Fruit fly (Drosophila melanogaster) Kc167 (cell line): ENCODE measurements around the gene glob3.

Experiments
- Myc ChIP-seq: fragments of >200 bp; optimal IDR thresholded peaks from 2 replicates; lab custom pipeline; 2017; ENCODE audit warnings: missing external identifiers
- Sin3A ChIP-seq: fragments of >200 bp; optimal IDR thresholded peaks from 2 replicates; lab custom pipeline; 2018; ENCODE audit warnings: missing external identifiers
- h ChIP-seq: fragments of >200 bp; optimal IDR thresholded peaks from 3 replicates; lab custom pipeline; 2018; ENCODE audit warnings: missing external identifiers
- insv ChIP-seq: fragments of >200 bp; optimal IDR thresholded peaks from 3 replicates; lab custom pipeline; 2018; ENCODE audit warnings: missing external identifiers
- psq ChIP-seq: fragments of >200 bp; optimal IDR thresholded peaks from 2 replicates; lab custom pipeline; 2017; ENCODE audit warnings: missing external identifiers
- ttk ChIP-seq: sonication (Bioruptor generic); optimal IDR thresholded peaks from 2 replicates; lab custom pipeline; 2017; ENCODE audit warnings: missing external identifiers

Gene glob3

DNA sequence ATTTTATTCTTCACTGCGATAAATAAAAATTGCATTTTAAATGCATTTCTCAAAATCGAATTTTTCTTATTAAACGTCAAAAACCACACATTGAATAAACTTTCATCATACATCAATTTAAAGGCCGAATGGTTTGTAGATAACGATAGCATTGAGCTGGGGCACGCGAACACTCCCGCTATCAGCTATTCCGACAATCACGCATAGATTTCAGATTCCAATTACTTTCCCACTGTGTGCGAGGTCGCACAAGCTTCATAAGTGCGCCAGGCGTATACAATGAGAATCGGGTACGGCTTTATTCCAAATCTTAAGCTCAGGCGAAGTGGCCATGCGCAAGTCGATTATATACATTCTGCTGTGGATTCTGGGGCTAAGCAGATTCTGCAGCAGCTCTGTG, 8.1 kb upstream of the glob3 start, which contains the start of gene CG46303:
TSS of gene CG46303 (plus strand) at position 223 of the 400 bp plus-strand sequence.
- TF ChIP-seq insv (no peak), Myc (lab: Kevin White, UChicago) (no peak), ttk (lab: Kevin White, UChicago) (no peak), Sin3A (no peak), h (lab: Kevin White, UChicago) (no peak)

DNA sequence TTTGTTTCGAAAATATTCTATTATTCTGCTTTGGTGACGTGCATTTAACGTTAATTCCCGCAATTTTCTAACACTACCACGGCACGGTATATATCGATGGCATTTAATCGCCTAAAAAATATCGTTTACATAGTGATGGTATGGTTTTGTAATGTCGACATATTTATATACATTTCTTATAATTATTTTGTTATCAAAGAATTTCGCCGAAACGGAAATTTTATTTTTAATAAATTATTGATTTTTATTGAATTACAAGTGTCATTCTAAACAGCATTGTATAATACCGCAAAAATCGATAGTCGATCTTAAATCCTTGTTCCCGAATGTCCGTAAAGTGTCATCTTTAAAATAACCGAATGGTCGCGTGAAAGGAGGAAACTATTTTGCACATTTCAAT, 5.4 kb upstream of the glob3 start, which contains the start of the genes Sec20 and dgrn:
TSS of gene Sec20 (minus strand) at position 77 of the 400 bp plus-strand sequence.
TSS of gene dgrn (plus strand) at position 160 of the 400 bp plus-strand sequence.
- TF ChIP-seq insv (no peak), ttk (lab: Kevin White, UChicago) (no peak), h (lab: Kevin White, UChicago) (no peak), Sin3A (no peak), Myc (lab: Kevin White, UChicago) (no peak), psq (lab: Kevin White, UChicago) (no peak)

DNA sequence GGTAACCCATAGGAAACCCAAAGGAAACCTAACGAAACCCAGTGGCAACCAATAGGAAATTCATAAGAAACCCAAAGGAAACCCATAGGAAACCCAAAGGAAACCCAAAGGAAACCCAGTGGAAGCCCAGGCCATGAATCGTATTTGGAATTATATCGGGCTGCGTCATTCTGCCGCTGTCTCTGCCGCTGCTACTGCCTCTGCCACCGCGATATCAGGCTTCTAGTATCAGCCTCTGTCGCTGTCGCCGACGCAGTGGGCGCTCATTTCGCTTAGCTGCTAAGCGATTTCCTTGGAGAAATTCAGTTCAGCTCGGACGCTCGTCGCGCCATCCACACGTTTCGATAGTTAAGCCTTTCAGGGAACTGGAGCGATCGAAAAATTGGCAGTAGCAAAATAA, 1.5 kb downstream of the glob3 start, which contains the start of gene CG1208:
TSS of gene CG1208 (plus strand) at position 301 of the 400 bp plus-strand sequence.
- TF ChIP-seq insv (no peak), ttk (lab: Kevin White, UChicago) (no peak), h (lab: Kevin White, UChicago) (no peak), Myc (lab: Kevin White, UChicago) (no peak), psq (lab: Kevin White, UChicago) (no peak), Sin3A (no peak)

DNA sequence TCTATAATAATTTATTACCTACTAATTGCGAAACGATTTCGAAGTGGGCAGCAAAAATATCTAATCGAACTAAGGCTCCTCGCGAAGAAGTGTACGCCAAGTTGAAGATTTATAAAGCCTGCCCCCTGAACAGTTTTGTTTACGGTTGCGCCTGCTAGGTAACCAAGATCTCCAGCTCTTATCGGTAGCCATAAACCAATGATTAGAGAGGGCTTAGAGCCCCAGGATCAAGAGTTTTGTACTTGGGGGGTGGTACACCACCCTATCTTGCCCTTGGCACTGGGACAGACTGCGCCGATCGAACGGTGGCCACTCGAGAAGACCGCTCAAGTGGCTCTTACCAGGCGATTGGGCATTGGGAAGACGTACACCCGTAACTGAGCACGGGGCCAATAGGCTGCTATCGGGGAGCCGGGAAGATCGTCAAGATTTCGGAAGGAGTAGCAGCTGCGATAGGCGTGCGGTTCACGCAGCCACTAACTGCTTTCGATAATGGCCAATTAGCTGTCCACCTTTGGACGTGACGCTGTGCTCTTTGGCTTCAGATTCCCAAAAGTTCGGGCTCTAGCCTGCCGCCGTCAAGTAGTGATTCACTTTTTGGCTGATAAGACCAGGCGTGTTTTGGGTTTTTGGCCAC, 2.6 kb downstream of the glob3 start:
- TF ChIP-seq psq (lab: Kevin White, UChicago), result no peak

DNA sequence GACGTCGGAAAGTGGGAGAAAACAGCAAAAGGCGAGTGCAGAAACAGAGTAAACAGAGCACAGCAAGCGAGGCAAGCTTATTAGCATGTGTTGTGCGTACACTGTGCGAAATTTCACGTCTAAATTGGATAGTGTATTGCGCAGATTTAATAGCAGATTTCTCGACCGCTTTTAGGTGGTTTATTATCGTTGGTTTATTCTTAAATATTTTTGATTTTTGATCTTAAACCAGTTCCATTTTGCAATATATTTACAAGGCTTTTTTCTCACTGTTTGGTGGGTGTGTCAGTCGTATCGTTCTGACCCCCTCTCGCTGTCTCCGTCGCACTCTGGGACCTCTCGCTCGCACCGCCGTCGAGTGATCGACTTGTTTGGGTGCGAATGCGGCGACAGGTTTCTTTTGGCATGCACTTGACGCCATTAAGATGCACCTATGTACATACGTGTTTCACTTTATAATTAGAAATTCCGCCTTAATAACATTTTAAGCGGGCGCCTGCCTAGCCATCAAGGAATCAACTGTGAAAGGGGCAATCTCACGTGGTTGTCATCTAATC, 4.2 kb downstream of the glob3 start:
- TF ChIP-seq ttk (lab: Kevin White, UChicago), result no peak
- no peak for TF ChIP-seq psq (lab: Kevin White, UChicago)
- no peak for TF ChIP-seq Sin3A
- no peak for TF ChIP-seq Myc (lab: Kevin White, UChicago)
- TF ChIP-seq h (lab: Kevin White, UChicago), result no peak
- TF ChIP-seq insv, result no peak

DNA sequence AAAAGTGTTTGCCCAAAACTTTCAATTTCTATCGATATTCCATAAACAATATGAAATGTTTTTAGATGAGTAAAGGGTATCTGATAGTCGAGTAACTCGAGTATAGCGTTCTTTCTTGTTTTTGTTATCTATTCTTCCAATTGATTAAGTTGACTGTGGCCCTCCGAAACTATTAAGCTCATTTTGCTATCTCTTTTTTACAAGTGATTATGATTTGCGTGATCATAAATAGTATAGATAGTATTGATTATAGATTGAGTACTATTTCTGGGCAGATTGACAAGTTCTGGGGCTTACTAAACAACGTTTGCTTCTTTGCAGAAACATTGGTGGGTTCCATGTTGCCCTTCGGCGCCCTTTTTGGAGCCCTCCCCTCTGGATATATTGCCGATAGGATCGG, 6.7 kb downstream of the glob3 start:
- TF ChIP-seq ttk (lab: Kevin White, UChicago) (no peak), Sin3A (no peak), Myc (lab: Kevin White, UChicago) (no peak), psq (lab: Kevin White, UChicago) (no peak), h (lab: Kevin White, UChicago) (no peak), insv (no peak)

DNA sequence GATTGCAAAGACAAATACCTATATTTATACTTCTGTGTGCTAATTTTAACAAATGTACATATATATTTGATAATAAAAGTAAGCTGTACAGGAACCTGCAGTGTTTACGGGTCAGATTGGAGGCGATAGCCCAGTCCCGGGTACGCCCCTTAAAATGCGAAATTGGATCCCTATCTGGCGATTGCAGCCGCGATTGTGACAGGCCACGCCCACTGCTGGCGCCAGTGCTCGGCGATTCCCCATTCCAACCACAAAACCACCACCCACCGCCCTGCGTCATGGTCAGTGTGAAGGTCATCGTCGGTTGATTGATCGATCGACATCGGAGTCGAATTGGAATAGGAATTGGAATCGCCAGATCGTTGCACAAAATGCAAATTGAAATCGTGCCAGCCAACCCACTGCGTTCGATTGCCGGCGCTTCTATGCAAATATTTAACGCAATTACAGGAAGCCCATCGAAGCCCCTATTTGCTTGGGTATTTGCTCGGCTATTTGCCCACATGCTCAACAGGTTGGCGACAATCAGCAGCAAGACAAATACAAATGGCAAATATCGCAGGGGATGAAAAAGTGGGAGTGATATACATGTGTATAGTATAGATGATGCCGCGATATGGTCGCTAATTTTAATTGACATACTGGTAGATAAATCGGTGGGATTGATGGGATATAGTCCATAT, 9.0 kb downstream of the glob3 start:
- TF ChIP-seq ttk (lab: Kevin White, UChicago) (no peak), Sin3A (no peak), insv (no peak), h (lab: Kevin White, UChicago) (no peak), Myc (lab: Kevin White, UChicago) (no peak), psq (lab: Kevin White, UChicago) (no peak)

DNA sequence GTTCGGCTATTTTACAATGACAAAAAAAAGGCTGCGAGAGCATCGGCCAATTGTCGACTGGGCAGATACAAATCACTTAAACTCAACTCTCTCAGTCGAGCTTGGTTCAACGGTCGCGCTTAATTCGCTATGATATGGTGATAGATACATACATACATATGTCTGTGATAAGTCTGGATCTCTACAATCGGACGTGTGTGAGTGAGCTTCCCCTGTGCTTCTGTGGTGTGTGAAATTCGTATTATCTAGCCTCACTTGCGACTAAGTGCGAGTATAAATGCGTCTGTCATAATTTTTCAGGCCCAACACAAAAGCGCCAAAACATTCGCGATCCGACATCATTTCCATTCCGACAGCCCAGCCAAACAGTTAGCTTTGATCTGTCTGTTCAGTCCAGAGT, 11.0 kb downstream of the glob3 start, which contains the start of gene CG1213:
TSS of gene CG1213 (plus strand) at position 301 of the 400 bp plus-strand sequence.
- TF ChIP-seq insv (no peak), psq (lab: Kevin White, UChicago) (no peak), h (lab: Kevin White, UChicago) (no peak), Sin3A (no peak), ttk (lab: Kevin White, UChicago) (no peak), Myc (lab: Kevin White, UChicago) (no peak)

DNA sequence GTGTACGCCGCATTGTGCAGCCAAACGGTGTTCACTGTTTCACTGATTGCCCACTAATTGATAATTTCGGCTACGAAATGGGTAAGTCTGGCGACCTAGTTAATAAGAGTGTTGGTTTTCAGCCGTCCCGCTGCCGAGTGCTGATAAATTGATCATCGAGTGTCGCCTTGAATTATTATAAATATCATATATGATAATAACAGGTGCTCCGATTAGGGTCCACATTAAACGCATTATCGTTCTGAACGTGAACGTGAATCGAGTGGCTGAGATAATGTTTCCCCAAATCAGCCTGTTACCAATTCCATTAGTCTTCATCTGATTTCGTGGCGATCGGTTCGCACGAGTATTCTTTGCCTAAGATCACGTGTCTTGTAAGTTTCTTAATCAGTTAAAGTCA, 11.4 kb downstream of the glob3 start:
- no peak for TF ChIP-seq Sin3A
- no peak for TF ChIP-seq h (lab: Kevin White, UChicago)
- TF ChIP-seq insv, result no peak
- TF ChIP-seq Myc (lab: Kevin White, UChicago), result no peak
- TF ChIP-seq ttk (lab: Kevin White, UChicago), result no peak
- no peak for TF ChIP-seq psq (lab: Kevin White, UChicago)

DNA sequence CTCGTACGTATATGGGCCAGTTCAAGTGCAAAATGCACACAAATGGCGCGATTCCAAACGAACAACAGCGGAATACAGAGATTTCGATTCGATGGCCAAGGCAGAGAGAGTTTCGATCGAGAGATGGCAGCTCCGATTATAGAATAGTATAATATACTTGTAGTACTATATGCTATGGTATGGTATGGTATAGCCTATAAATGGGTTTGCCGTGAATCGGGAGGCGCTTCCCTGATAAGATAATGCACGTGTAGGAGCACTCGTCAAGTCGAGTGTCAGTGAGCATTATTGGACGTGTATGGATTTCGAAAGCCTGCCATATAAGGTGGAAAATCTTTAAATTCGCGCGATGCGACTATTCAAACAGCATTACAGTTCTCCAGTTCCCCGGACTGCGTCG, 13.7 kb downstream of the glob3 start:
- TF ChIP-seq psq (lab: Kevin White, UChicago), result no peak
- TF ChIP-seq Myc (lab: Kevin White, UChicago), result no peak
- no peak for TF ChIP-seq ttk (lab: Kevin White, UChicago)
- TF ChIP-seq h (lab: Kevin White, UChicago), result no peak
- TF ChIP-seq Sin3A, result no peak
- TF ChIP-seq insv, result no peak

DNA sequence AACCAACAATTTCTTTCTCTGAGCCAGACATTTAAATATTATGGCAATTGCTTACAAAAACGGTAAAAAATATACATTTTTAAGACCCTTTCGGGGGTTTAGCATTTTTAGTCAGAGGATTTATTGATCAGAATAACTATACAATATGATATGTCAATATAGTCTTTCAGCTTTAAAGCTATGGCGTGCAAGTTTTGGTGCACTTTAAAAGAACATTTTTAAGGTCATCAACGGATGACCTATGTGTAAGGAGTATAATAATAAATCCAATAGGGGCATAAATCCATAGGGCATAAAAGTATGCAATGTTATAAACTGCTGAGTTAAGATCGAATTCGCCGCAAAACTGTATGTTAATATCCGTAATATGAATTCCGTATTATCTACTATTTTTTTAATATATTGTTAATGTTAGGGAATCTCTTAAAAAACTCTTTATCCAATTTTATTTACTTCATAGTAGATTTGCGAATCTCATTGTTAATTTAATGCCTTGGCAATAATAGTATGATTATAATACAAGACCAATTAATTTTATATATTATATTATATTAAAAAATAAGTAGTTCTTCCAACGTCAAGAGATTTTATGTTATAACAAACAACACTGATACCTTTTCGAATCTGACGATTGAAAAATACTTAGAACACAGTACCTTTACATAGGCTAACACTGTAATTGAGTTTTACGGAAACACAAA, 16.9 kb downstream of the glob3 start, which contains the start of gene CG14676:
TSS of gene CG14676 (plus strand) at position 651 of the 701 bp plus-strand sequence.
- TF ChIP-seq Sin3A, result no peak
- TF ChIP-seq psq (lab: Kevin White, UChicago), result no peak
- TF ChIP-seq insv, result no peak
- TF ChIP-seq Myc (lab: Kevin White, UChicago), result no peak
- TF ChIP-seq ttk (lab: Kevin White, UChicago), result no peak
- TF ChIP-seq h (lab: Kevin White, UChicago), result no peak
